Worm (Caenorhabditis elegans): ENCODE data around the gene W10C4.1.

Gene W10C4.1

DNA sequence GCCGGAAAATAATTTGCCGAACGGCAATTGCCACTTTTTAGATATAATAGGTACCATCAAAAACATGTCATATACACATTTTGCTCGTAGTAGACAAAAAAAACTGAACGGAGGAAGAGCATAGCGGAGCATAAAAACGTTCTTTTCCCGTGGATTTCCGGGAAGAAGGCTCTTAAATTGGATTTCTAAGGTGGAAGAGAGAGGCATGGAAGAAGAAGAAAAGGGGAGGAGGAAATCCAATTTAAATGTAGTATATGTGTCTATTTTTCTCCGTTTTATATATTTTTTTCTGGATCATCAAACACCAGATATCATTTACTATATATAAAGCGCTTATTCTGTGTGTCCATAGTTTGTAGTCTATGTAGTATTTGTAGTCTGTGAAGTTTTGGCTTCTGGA is 4.5 kb upstream of the W10C4.1 start:
- no peak for TF ChIP-seq nhr-90 (tag; optimal IDR thresholded peaks at IDR 0.05)
- TF ChIP-seq ztf-18 (tag; optimal IDR thresholded peaks at IDR 0.05), result no peak
- TF ChIP-seq tbp1 (GFP tag; optimal IDR thresholded peaks at IDR 0.05), result no peak
- no peak for TF ChIP-seq Y53F4B.3 (GFP tag; IDR thresholded peaks at IDR 0.05)
- no peak for TF ChIP-seq mcd-1 (GFP tag; IDR thresholded peaks at IDR 0.05)
- no peak for TF ChIP-seq F57A8.1 (GFP tag; optimal IDR thresholded peaks at IDR 0.05)
- TF ChIP-seq somi-1 (GFP tag; optimal IDR thresholded peaks at IDR 0.05), result no peak
- TF ChIP-seq lir-1 (GFP tag; conservative IDR thresholded peaks at IDR 0.05), result no peak
- no peak for TF ChIP-seq C17E4.6 (GFP tag; IDR thresholded peaks at IDR 0.05)
- no peak for TF ChIP-seq ceh-58 (GFP tag; IDR thresholded peaks at IDR 0.05)
- no peak for TF ChIP-seq lsy-27 (tag; optimal IDR thresholded peaks at IDR 0.05; ENCODE audit: borderline replicate concordance, insufficient read depth)
- no peak for TF ChIP-seq hlh-12 (tag; optimal IDR thresholded peaks at IDR 0.05)
- TF ChIP-seq ceh-40 (GFP tag; IDR thresholded peaks at IDR 0.05), result no peak
- TF ChIP-seq attf-5 (GFP tag; optimal IDR thresholded peaks at IDR 0.05), result no peak

DNA sequence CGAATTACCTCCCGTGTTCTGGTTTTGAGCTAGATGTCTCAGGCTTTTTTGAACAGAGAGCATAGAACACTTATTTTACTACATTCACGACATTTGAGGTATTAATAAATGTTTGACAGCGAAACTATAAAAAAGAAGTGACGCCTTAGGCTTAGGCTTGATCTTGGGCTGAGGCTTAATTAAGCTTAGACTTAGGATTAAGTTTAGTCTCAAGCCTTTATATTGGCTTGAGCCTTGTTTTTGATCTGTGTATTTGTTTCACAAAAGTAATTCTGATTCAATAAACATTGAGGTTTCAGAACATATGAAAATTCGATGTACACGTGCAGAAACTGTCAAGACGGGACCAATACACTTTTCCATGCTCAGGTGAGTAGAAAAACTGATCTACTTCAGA is 2.8 kb upstream of the W10C4.1 start, which contains the start of gene klp-20:
Gene klp-20, plus strand, starts transcription at position 298 of the 397 bp plus-strand sequence.
- no peak for TF ChIP-seq mxl-1 (tag; optimal IDR thresholded peaks at IDR 0.05)
- no peak for TF ChIP-seq F39B2.1 (GFP tag; IDR thresholded peaks at IDR 0.05)
- TF ChIP-seq ztf-3 (GFP tag; optimal IDR thresholded peaks at IDR 0.05), result no peak
- TF ChIP-seq B0019.2 (GFP tag; conservative IDR thresholded peaks at IDR 0.05), result no peak
- TF ChIP-seq dpff-1 (tag; optimal IDR thresholded peaks at IDR 0.05), result no peak
- no peak for TF ChIP-seq ceh-79 (tag; optimal IDR thresholded peaks at IDR 0.05)
- TF ChIP-seq egl-44 (GFP tag; IDR thresholded peaks at IDR 0.05), result no peak
- no peak for TF ChIP-seq ceh-27 (GFP tag; optimal IDR thresholded peaks at IDR 0.05)
- no peak for TF ChIP-seq C17E4.6 (GFP tag; IDR thresholded peaks at IDR 0.05)
- TF ChIP-seq zfh-2 (GFP tag; conservative IDR thresholded peaks at IDR 0.05), result no peak
- no peak for TF ChIP-seq ztf-22 (GFP tag; optimal IDR thresholded peaks at IDR 0.05)
- TF ChIP-seq attf-6 (GFP tag; IDR thresholded peaks at IDR 0.05), result no peak
- TF ChIP-seq ets-4 (GFP tag; optimal IDR thresholded peaks at IDR 0.05), result no peak

DNA sequence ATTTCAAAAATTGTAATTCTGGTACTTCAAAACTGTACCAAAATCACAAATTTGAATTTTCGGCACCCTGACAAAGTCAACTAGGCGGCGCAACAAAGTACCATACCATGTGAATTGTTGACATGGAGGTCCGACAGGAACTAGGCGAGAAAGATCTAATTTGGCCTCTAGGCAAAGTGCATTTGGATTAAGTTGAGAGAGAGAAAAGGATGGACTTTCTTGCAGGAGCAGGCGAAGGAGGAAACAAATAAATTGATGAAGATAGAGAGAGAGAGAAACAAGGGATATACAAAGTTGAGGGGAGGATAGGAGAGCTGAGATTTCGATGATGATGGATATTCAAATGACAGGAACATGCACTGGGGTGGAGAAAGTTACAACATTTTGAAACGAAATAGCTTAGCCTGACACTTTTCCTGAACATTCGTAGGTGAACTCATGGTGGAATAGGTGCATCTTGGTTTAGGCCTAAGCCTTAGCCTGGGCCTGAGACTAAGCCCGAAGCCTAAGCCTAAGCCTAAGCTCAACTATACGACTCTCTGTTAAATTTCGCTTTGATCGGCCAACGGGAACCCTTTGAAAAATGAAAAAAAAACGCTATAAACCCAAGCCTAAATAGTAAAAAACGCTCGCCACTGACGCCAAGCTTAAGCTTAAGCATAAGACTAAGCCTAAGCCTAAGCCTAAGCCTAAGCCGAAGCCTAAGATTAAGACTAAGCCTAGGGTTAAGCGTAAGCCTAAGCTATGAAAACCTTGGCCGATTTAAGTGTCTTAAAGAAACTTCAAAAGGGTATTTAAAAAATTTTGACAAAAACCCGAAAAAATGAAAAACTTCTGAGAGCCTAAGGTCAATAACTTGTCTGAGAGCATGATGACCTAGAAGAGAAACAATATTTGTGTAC is 2.1 kb upstream of the W10C4.1 start:
- TF ChIP-seq ztf-18 (tag; optimal IDR thresholded peaks at IDR 0.05), result no peak
- TF ChIP-seq Y53G8AR.9 (GFP tag; conservative IDR thresholded peaks at IDR 0.05), result no peak
- TF ChIP-seq tbx-9 (tag; optimal IDR thresholded peaks at IDR 0.05; ENCODE audit: borderline replicate concordance), result no peak
- TF ChIP-seq ceh-100 (GFP tag; IDR thresholded peaks at IDR 0.05), result no peak
- TF ChIP-seq die-1 (tag; optimal IDR thresholded peaks at IDR 0.05), result no peak
- TF ChIP-seq nhr-120 (GFP tag; IDR thresholded peaks at IDR 0.05), result no peak
- TF ChIP-seq madf-8 (GFP tag; conservative IDR thresholded peaks at IDR 0.05), result no peak

DNA sequence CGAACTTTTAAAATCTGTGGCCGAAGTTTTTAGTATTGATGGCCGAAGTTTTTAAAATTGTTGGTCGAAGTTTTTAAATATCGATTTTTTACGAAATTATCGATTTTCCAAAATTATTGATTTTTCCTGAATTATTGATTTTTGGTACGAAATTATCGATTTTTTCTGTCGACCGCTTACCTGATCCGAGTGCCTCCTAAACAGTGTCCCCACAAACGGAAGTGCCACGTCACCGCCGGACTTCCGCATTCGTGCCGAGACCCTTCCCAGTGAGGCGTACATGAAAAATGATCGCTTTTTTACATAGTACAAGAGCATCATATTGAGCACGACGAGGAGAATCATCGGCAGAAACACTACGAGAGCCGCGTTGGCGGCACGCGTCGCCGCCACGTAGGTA is 3.0 kb downstream of the W10C4.1 start:
- no peak for TF ChIP-seq dpff-1 (tag; optimal IDR thresholded peaks at IDR 0.05)
- 0 out of 2 replicates have a peak, but pooled peaks have one; percentile 10 for TF ChIP-seq madf-6 (GFP tag; IDR thresholded peaks at IDR 0.05)
